Fruit fly (Drosophila melanogaster) whole organism, embryonic: ENCODE measurements around the gene Tg.

ENCODE experiments used
- Ada2b ChIP-seq: fragments of 200-800 bp; sonication (Bioruptor generic); IDR thresholded peaks from 2 replicates; pipeline ENCODE4 v1.3.6; 2022; ENCODE audit warnings: missing biosample characterization, missing genetic modification characterization
- Aef1 ChIP-seq: fragments of 200-800 bp; sonication (Bioruptor generic); IDR thresholded peaks from 3 replicates; pipeline ENCODE4 v1.3.6; 2022; ENCODE audit warnings: missing biosample characterization, missing genetic modification characterization
- CG10654 ChIP-seq: fragments of 200-800 bp; sonication (Bioruptor generic); optimal IDR thresholded peaks from 2 replicates; lab custom pipeline; 2016; ENCODE audit warnings: missing biosample characterization, missing genetic modification characterization
- CG11504 ChIP-seq: fragments of 200-800 bp; sonication (Bioruptor generic); optimal IDR thresholded peaks from 3 replicates; lab custom pipeline; 2019; ENCODE audit warnings: missing biosample characterization, mild to moderate bottlenecking, missing genetic modification characterization, moderate library complexity
- CG12071 ChIP-seq: fragments of 200-800 bp; sonication (Bioruptor generic); optimal IDR thresholded peaks from 3 replicates; lab custom pipeline; 2018; ENCODE audit warnings: missing biosample characterization, mild to moderate bottlenecking, missing genetic modification characterization
- CG12219 ChIP-seq: fragments of 200-800 bp; sonication (Bioruptor generic); optimal IDR thresholded peaks from 3 replicates; lab custom pipeline; 2018; ENCODE audit warnings: missing biosample characterization, mild to moderate bottlenecking, missing genetic modification characterization
- CG12236 ChIP-seq: fragments of 200-800 bp; sonication (Bioruptor generic); optimal IDR thresholded peaks from 2 replicates; lab custom pipeline; 2016; ENCODE audit warnings: missing biosample characterization, missing genetic modification characterization
- CG12769 ChIP-seq: fragments of 200-800 bp; sonication (Bioruptor generic); optimal IDR thresholded peaks from 2 replicates; lab custom pipeline; 2019; ENCODE audit warnings: missing biosample characterization, mild to moderate bottlenecking, missing genetic modification characterization, moderate library complexity
- CG13296 ChIP-seq: fragments of 200-800 bp; sonication (Bioruptor generic); optimal IDR thresholded peaks from 3 replicates; lab custom pipeline; 2018; ENCODE audit warnings: missing biosample characterization, mild to moderate bottlenecking, missing genetic modification characterization
- CG14014 ChIP-seq: fragments of 200-800 bp; sonication (Bioruptor generic); IDR thresholded peaks from 2 replicates; pipeline ENCODE4 v1.3.6; 2022; ENCODE audit warnings: missing biosample characterization, missing genetic modification characterization
- CG15696 ChIP-seq: fragments of 200-800 bp; sonication (Bioruptor generic); optimal IDR thresholded peaks from 2 replicates; lab custom pipeline; 2019; ENCODE audit warnings: missing biosample characterization, mild to moderate bottlenecking, missing genetic modification characterization, moderate library complexity
- CG17612 ChIP-seq: fragments of 200-800 bp; sonication (Bioruptor generic); IDR thresholded peaks from 2 replicates; pipeline ENCODE4 v1.3.6; 2022; ENCODE audit warnings: missing biosample characterization, missing genetic modification characterization
- CG18262 ChIP-seq: fragments of 200-800 bp; optimal IDR thresholded peaks from 3 replicates; lab custom pipeline; 2019; ENCODE audit warnings: missing biosample characterization, mild to moderate bottlenecking, missing genetic modification characterization, moderate library complexity
- CG2875 ChIP-seq: fragments of 200-800 bp; sonication (Bioruptor generic); optimal IDR thresholded peaks from 2 replicates; lab custom pipeline; 2017; ENCODE audit warnings: missing biosample characterization, mild to moderate bottlenecking, missing genetic modification characterization, missing genetic modification reagents
- CG3065 ChIP-seq: fragments of 200-800 bp; sonication (Bioruptor generic); optimal IDR thresholded peaks from 2 replicates; lab custom pipeline; 2016; ENCODE audit warnings: missing biosample characterization, missing genetic modification characterization
- CG31224 ChIP-seq: fragments of 200-800 bp; sonication (Bioruptor generic); IDR thresholded peaks from 2 replicates; pipeline ENCODE4 v1.3.6; 2022; ENCODE audit warnings: missing biosample characterization, missing genetic modification characterization
- CG31388 ChIP-seq: fragments of 200-800 bp; sonication (Bioruptor generic); optimal IDR thresholded peaks from 2 replicates; lab custom pipeline; 2016; ENCODE audit warnings: missing biosample characterization, missing genetic modification characterization
- CG6654 ChIP-seq: fragments of 200-800 bp; sonication (Bioruptor generic); optimal IDR thresholded peaks from 2 replicates; lab custom pipeline; 2017; ENCODE audit warnings: missing biosample characterization, mild to moderate bottlenecking, missing genetic modification characterization
- CG6689 ChIP-seq: fragments of 200-800 bp; sonication (Bioruptor generic); IDR thresholded peaks from 2 replicates; pipeline ENCODE4 v1.3.6; 2022; ENCODE audit warnings: missing biosample characterization, missing genetic modification characterization
- CG7372 ChIP-seq: fragments of 200-800 bp; sonication (Bioruptor generic); IDR thresholded peaks from 2 replicates; pipeline ENCODE4 v1.3.6; 2022; ENCODE audit warnings: missing biosample characterization, missing genetic modification characterization
- CG7745 ChIP-seq: fragments of 200-800 bp; sonication (Bioruptor generic); optimal IDR thresholded peaks from 2 replicates; lab custom pipeline; 2018; ENCODE audit warnings: missing biosample characterization, mild to moderate bottlenecking, missing genetic modification characterization, moderate library complexity
- CG8281 ChIP-seq: fragments of 200-800 bp; sonication (Bioruptor generic); optimal IDR thresholded peaks from 2 replicates; lab custom pipeline; 2018; ENCODE audit warnings: missing biosample characterization, mild to moderate bottlenecking, missing genetic modification characterization, moderate library complexity
- CG9727 ChIP-seq: fragments of 200-800 bp; sonication (Bioruptor generic); optimal IDR thresholded peaks from 3 replicates; lab custom pipeline; 2017; ENCODE audit warnings: missing biosample characterization, mild to moderate bottlenecking, missing genetic modification characterization
- E2f2 ChIP-seq: fragments of 200-800 bp; sonication (Bioruptor generic); IDR thresholded peaks from 2 replicates; pipeline ENCODE4 v1.3.6; 2022; ENCODE audit warnings: missing biosample characterization, missing genetic modification characterization
- Hmr ChIP-seq: fragments of 200-800 bp; sonication (Bioruptor generic); optimal IDR thresholded peaks from 3 replicates; lab custom pipeline; 2017; ENCODE audit warnings: mild to moderate bottlenecking, missing biosample characterization, missing genetic modification reagents, missing genetic modification characterization
- Hsf ChIP-seq: fragments of 200-800 bp; sonication (Bioruptor generic); optimal IDR thresholded peaks from 3 replicates; lab custom pipeline; 2016; ENCODE audit warnings: missing biosample characterization, missing genetic modification characterization
- Kr ChIP-seq: fragments of 200-800 bp; sonication (Bioruptor generic); optimal IDR thresholded peaks from 2 replicates; lab custom pipeline; 2017; ENCODE audit warnings: missing biosample characterization, mild to moderate bottlenecking, missing genetic modification characterization
- Mad ChIP-seq: fragments of 200-800 bp; sonication (Bioruptor generic); optimal IDR thresholded peaks from 2 replicates; lab custom pipeline; 2016; ENCODE audit warnings: missing biosample characterization, missing genetic modification characterization
- Scr ChIP-seq: fragments of 200-800 bp; sonication (Bioruptor generic); IDR thresholded peaks from 2 replicates; pipeline ENCODE4 v1.3.6; 2022; ENCODE audit warnings: missing biosample characterization, missing genetic modification characterization; ENCODE audit not compliant: partially characterized antibody
- ac ChIP-seq: fragments of 200-800 bp; sonication (Bioruptor generic); optimal IDR thresholded peaks from 3 replicates; lab custom pipeline; 2017; ENCODE audit warnings: missing biosample characterization, mild to moderate bottlenecking, missing genetic modification characterization
- bowl ChIP-seq: fragments of 200-800 bp; sonication (Bioruptor generic); IDR thresholded peaks from 2 replicates; pipeline ENCODE4 v1.3.6; 2022; ENCODE audit warnings: missing biosample characterization, missing genetic modification characterization
- chif ChIP-seq, 2 experiments: fragments of 200-800 bp; sonication (Bioruptor generic); optimal IDR thresholded peaks; 3 replicates each; lab custom pipeline; 2016; ENCODE audit warnings: missing biosample characterization in 2 of 2, missing genetic modification characterization in 2 of 2
- fd64A ChIP-seq: fragments of 200-800 bp; sonication (Bioruptor generic); optimal IDR thresholded peaks from 3 replicates; lab custom pipeline; 2018; ENCODE audit warnings: missing biosample characterization, mild to moderate bottlenecking, missing genetic modification characterization
- fru ChIP-seq: fragments of >200 bp; optimal IDR thresholded peaks from 2 replicates; lab custom pipeline; 2017
- gfzf ChIP-seq: fragments of 200-800 bp; sonication (Bioruptor generic); optimal IDR thresholded peaks from 2 replicates; lab custom pipeline; 2016; ENCODE audit warnings: missing biosample characterization, mild to moderate bottlenecking, missing genetic modification characterization, moderate library complexity
- grn ChIP-seq: fragments of 200-800 bp; sonication (Bioruptor generic); optimal IDR thresholded peaks from 3 replicates; lab custom pipeline; 2017; ENCODE audit warnings: missing biosample characterization, missing genetic modification characterization
- ham ChIP-seq: fragments of 200-800 bp; sonication (Bioruptor generic); IDR thresholded peaks from 2 replicates; pipeline ENCODE4 v1.3.6; 2022; ENCODE audit warnings: missing biosample characterization, missing genetic modification characterization
- hb ChIP-seq: fragments of 200-800 bp; sonication (Bioruptor generic); IDR thresholded peaks from 3 replicates; pipeline ENCODE4 v1.3.6; 2022; ENCODE audit warnings: missing biosample characterization, missing genetic modification characterization; ENCODE audit not compliant: partially characterized antibody
- jing ChIP-seq: fragments of 200-800 bp; sonication (Bioruptor generic); optimal IDR thresholded peaks from 2 replicates; lab custom pipeline; 2018; ENCODE audit warnings: missing biosample characterization, mild to moderate bottlenecking, missing genetic modification characterization
- klu ChIP-seq: fragments of 200-800 bp; sonication (Bioruptor generic); IDR thresholded peaks from 2 replicates; pipeline ENCODE4 v1.3.6; 2022; ENCODE audit warnings: missing biosample characterization, missing genetic modification characterization
- lola ChIP-seq, 3 experiments: fragments of >200 bp in 2 of 3; fragments of 200-800 bp in 1 of 3; sonication (Bioruptor generic) in 1 of 3; optimal IDR thresholded peaks; 2 replicates each; lab custom pipeline; 2017 to 2019; ENCODE audit warnings: missing biosample characterization in 3 of 3, missing genetic modification characterization in 3 of 3, mild to moderate bottlenecking in 1 of 3, moderate library complexity in 1 of 3
- pan ChIP-seq, 4 experiments: fragments of >200 bp in 3 of 4; fragments of 200-800 bp in 1 of 4; sonication (Bioruptor generic) in 1 of 4; optimal IDR thresholded peaks in 3 of 4; IDR thresholded peaks in 1 of 4; 2 replicates each; pipeline versions ENCODE4 v1.3.6 to Lab custom; 2017 to 2022; ENCODE audit warnings: missing biosample characterization in 2 of 4, missing genetic modification characterization in 2 of 4, mixed read lengths in 1 of 4
- pzg ChIP-seq: fragments of 200-800 bp; sonication (Bioruptor generic); optimal IDR thresholded peaks from 3 replicates; lab custom pipeline; 2018; ENCODE audit warnings: missing biosample characterization, mild to moderate bottlenecking, missing genetic modification characterization, moderate library complexity
- repo ChIP-seq: fragments of 200-800 bp; sonication (Bioruptor generic); optimal IDR thresholded peaks from 2 replicates; lab custom pipeline; 2016; ENCODE audit warnings: missing biosample characterization, missing genetic modification characterization
- salm ChIP-seq: fragments of 200-800 bp; sonication (Bioruptor generic); optimal IDR thresholded peaks from 2 replicates; lab custom pipeline; 2018; ENCODE audit warnings: missing biosample characterization, mild to moderate bottlenecking, missing genetic modification characterization
- seq ChIP-seq: fragments of 200-800 bp; sonication (Bioruptor generic); IDR thresholded peaks from 2 replicates; pipeline ENCODE4 v1.3.6; 2022; ENCODE audit warnings: missing biosample characterization, missing genetic modification characterization
- sr ChIP-seq: fragments of 200-800 bp; sonication (Bioruptor generic); IDR thresholded peaks from 3 replicates; pipeline ENCODE4 v1.3.6; 2022; ENCODE audit warnings: missing biosample characterization, missing genetic modification characterization
- tna ChIP-seq: fragments of 200-800 bp; sonication (Bioruptor generic); IDR thresholded peaks from 2 replicates; pipeline ENCODE4 v1.3.6; 2022; ENCODE audit warnings: missing biosample characterization, missing genetic modification characterization; ENCODE audit not compliant: partially characterized antibody

Gene Tg

dm6 chr2L:7993984-7994854 lies 17.0 kb upstream of the Tg start, which contains the start of gene pes (continued):
- peak; percentile 88 for TF ChIP-seq CG10654 (GFP tag; lab: Kevin White, UChicago)
- TF ChIP-seq CG18262 (tag; lab: Kevin White, UChicago): peak; percentile 88
- TF ChIP-seq CG14014: peak; percentile 85
- no peak for TF ChIP-seq ham
- peak; percentile 46; the same call in 2 of the 3 replicates for TF ChIP-seq sr (GFP tag; lab: Robert Waterston, UW)
- peak; percentile 75 for TF ChIP-seq E2f2 (GFP tag; lab: Robert Waterston, UW)
- no peak for TF ChIP-seq pzg (GFP tag; lab: Kevin White, UChicago)
- peak; percentile 89 for TF ChIP-seq CG31388 (GFP tag; lab: Kevin White, UChicago)
- 0 out of 2 replicates have a peak, but pooled peaks have one; percentile 50 for TF ChIP-seq bowl (GFP tag; lab: Robert Waterston, UW)
- peak; percentile 92 for TF ChIP-seq Aef1
- peak in 1 of 3 experiments; percentile 89 for TF ChIP-seq lola (GFP tag; optimal IDR thresholded peaks at IDR 0.05; lab: Kevin White, UChicago)
- peak; percentile 92 for TF ChIP-seq CG15696 (tag; lab: Kevin White, UChicago)
- peak; percentile 70 for TF ChIP-seq repo (GFP tag; lab: Kevin White, UChicago)
- TF ChIP-seq Ada2b (GFP tag; lab: Robert Waterston, UW): peak; percentile 89
- peak; percentile 51 for TF ChIP-seq fd64A
- no peak for TF ChIP-seq klu
- no peak for TF ChIP-seq pan (optimal IDR thresholded peaks at IDR 0.05; lab: Kevin White, UChicago)
- TF ChIP-seq pan (GFP tag; optimal IDR thresholded peaks at IDR 0.05 in 1 of 2, IDR thresholded peaks at IDR 0.05 in 1 of 2): peak in 1 of 2 experiments; percentile 93
- TF ChIP-seq CG8281: peak; percentile 84
- TF ChIP-seq CG31224: peak; percentile 89
- peak; percentile 69 for TF ChIP-seq ac (GFP tag; lab: Kevin White, UChicago)
- TF ChIP-seq CG7745 (tag; lab: Kevin White, UChicago): peak; percentile 28
- TF ChIP-seq CG7372 (GFP tag; lab: Robert Waterston, UW): peak; percentile 92
- TF ChIP-seq Kr: peak; percentile 34
- TF ChIP-seq chif (GFP tag; optimal IDR thresholded peaks at IDR 0.05; lab: Kevin White, UChicago): peak; percentile 6 to 62
- peak; percentile 16 for TF ChIP-seq Hmr
- no peak for TF ChIP-seq CG12236
- peak; percentile 96 for TF ChIP-seq CG13296 (GFP tag; lab: Kevin White, UChicago)
- peak; percentile 51; the same call in 1 of the 2 replicates for TF ChIP-seq tna (GFP tag; lab: Robert Waterston, UW)
- peak; percentile 84 for TF ChIP-seq jing (GFP tag; lab: Kevin White, UChicago)
- peak; percentile 81 for TF ChIP-seq grn (GFP tag; lab: Kevin White, UChicago)
- TF ChIP-seq hb: no peak
- TF ChIP-seq seq (GFP tag; lab: Robert Waterston, UW): peak; percentile 83
- TF ChIP-seq CG9727 (GFP tag; lab: Kevin White, UChicago): peak; percentile 97
- peak; percentile 20 for TF ChIP-seq CG12219 (GFP tag; lab: Kevin White, UChicago)
- TF ChIP-seq Mad (GFP tag; lab: Kevin White, UChicago): peak; percentile 87
- peak; percentile 50 for TF ChIP-seq CG12769 (tag; lab: Kevin White, UChicago)
- TF ChIP-seq CG3065 (GFP tag; lab: Kevin White, UChicago): no peak
- peak; percentile 81 for TF ChIP-seq CG6654
- TF ChIP-seq Hsf (GFP tag; lab: Kevin White, UChicago): peak; percentile 94
- no peak for TF ChIP-seq CG2875 (GFP tag; lab: Kevin White, UChicago)
- TF ChIP-seq Scr: no peak
- TF ChIP-seq salm (tag; lab: Kevin White, UChicago): peak; percentile 63
- TF ChIP-seq CG6689 (GFP tag; lab: Robert Waterston, UW): peak; percentile 95
- peak; percentile 93 for TF ChIP-seq CG11504
- TF ChIP-seq fru (lab: Kevin White, UChicago): no peak
- TF ChIP-seq CG12071 (GFP tag; lab: Kevin White, UChicago): peak; percentile 72
- TF ChIP-seq CG17612: peak; percentile 82
- peak; percentile 8 for TF ChIP-seq gfzf (GFP tag; lab: Kevin White, UChicago)
